Fruit fly (Drosophila melanogaster) whole organism, embryonic: ENCODE data around the gene CG31431.

Source experiments
- Abd-B ChIP-seq: fragments of 200-800 bp; sonication (Bioruptor generic); optimal IDR thresholded peaks from 2 replicates; lab custom pipeline; 2018; ENCODE audit warnings: missing biosample characterization, mild to moderate bottlenecking, missing genetic modification characterization, moderate library complexity
- CG10654 ChIP-seq: fragments of 200-800 bp; sonication (Bioruptor generic); optimal IDR thresholded peaks from 2 replicates; lab custom pipeline; 2016; ENCODE audit warnings: missing biosample characterization, missing genetic modification characterization
- CG12391 ChIP-seq: fragments of 200-800 bp; sonication (Bioruptor generic); optimal IDR thresholded peaks from 3 replicates; lab custom pipeline; 2018; ENCODE audit warnings: missing biosample characterization, mild to moderate bottlenecking, missing genetic modification characterization, moderate library complexity
- CG13123 ChIP-seq: fragments of 200-800 bp; sonication (Bioruptor generic); optimal IDR thresholded peaks from 2 replicates; lab custom pipeline; 2016; ENCODE audit warnings: missing biosample characterization, missing genetic modification characterization
- CG13624 ChIP-seq: fragments of 200-800 bp; sonication (Bioruptor generic); optimal IDR thresholded peaks from 2 replicates; lab custom pipeline; 2016; ENCODE audit warnings: missing biosample characterization, missing genetic modification characterization
- CG1603 ChIP-seq: fragments of 200-800 bp; sonication (Bioruptor generic); optimal IDR thresholded peaks from 2 replicates; lab custom pipeline; 2019; ENCODE audit warnings: missing biosample characterization, mild to moderate bottlenecking, missing genetic modification characterization, moderate library complexity
- CG1647 ChIP-seq: fragments of 200-800 bp; sonication (Bioruptor generic); optimal IDR thresholded peaks from 3 replicates; lab custom pipeline; 2016; ENCODE audit warnings: missing biosample characterization, missing genetic modification characterization
- CG16863 ChIP-seq: fragments of 200-800 bp; sonication (Bioruptor generic); optimal IDR thresholded peaks from 3 replicates; lab custom pipeline; 2016; ENCODE audit warnings: missing biosample characterization, missing genetic modification characterization
- CG17912 ChIP-seq: fragments of 200-800 bp; sonication (Bioruptor generic); optimal IDR thresholded peaks from 2 replicates; lab custom pipeline; 2018; ENCODE audit warnings: missing biosample characterization, mild to moderate bottlenecking, missing genetic modification characterization
- CG2116 ChIP-seq: fragments of 200-800 bp; sonication (Bioruptor generic); optimal IDR thresholded peaks from 3 replicates; lab custom pipeline; 2018; ENCODE audit warnings: missing biosample characterization, mild to moderate bottlenecking, missing genetic modification characterization
- CG30403 ChIP-seq: fragments of 200-800 bp; sonication (Bioruptor generic); optimal IDR thresholded peaks from 3 replicates; lab custom pipeline; 2016; ENCODE audit warnings: missing biosample characterization, missing genetic modification characterization
- CG3407 ChIP-seq: fragments of 200-800 bp; sonication (Bioruptor generic); optimal IDR thresholded peaks from 2 replicates; lab custom pipeline; 2018; ENCODE audit warnings: missing biosample characterization, mild to moderate bottlenecking, missing genetic modification characterization
- CG34422 ChIP-seq: fragments of 200-800 bp; sonication (Bioruptor generic); IDR thresholded peaks from 3 replicates; pipeline ENCODE4 v1.3.6; 2022; ENCODE audit warnings: missing biosample characterization, missing genetic modification characterization
- CG3995 ChIP-seq: fragments of 200-800 bp; sonication (Bioruptor generic); optimal IDR thresholded peaks from 3 replicates; lab custom pipeline; 2016; ENCODE audit warnings: missing biosample characterization, missing genetic modification characterization
- CG6791 ChIP-seq: fragments of 200-800 bp; sonication (Bioruptor generic); IDR thresholded peaks from 3 replicates; pipeline ENCODE4 v1.3.6; 2022; ENCODE audit warnings: missing biosample characterization, missing genetic modification characterization; ENCODE audit not compliant: partially characterized antibody
- CG8281 ChIP-seq: fragments of 200-800 bp; sonication (Bioruptor generic); optimal IDR thresholded peaks from 2 replicates; lab custom pipeline; 2018; ENCODE audit warnings: missing biosample characterization, mild to moderate bottlenecking, missing genetic modification characterization, moderate library complexity
- CG8290 ChIP-seq, 3 experiments: fragments of 200-800 bp; sonication (Bioruptor generic); optimal IDR thresholded peaks; 2 replicates each; lab custom pipeline; 2016 to 2019; ENCODE audit warnings: missing biosample characterization in 3 of 3, missing genetic modification characterization in 3 of 3, mild to moderate bottlenecking in 2 of 3, moderate library complexity in 1 of 3
- Camta ChIP-seq: fragments of 200-800 bp; sonication (Bioruptor generic); optimal IDR thresholded peaks from 2 replicates; lab custom pipeline; 2016; ENCODE audit warnings: missing biosample characterization, missing genetic modification characterization
- Dip2 ChIP-seq: fragments of 200-800 bp; sonication (Bioruptor generic); IDR thresholded peaks from 2 replicates; pipeline ENCODE4 v1.3.6; 2022; ENCODE audit warnings: missing biosample characterization, missing genetic modification characterization
- Dp ChIP-seq: fragments of 200-800 bp; sonication (Bioruptor generic); optimal IDR thresholded peaks from 2 replicates; lab custom pipeline; 2018; ENCODE audit warnings: missing biosample characterization, mild to moderate bottlenecking, missing genetic modification characterization, moderate library complexity
- H2.0 ChIP-seq: fragments of 200-800 bp; sonication (Bioruptor generic); IDR thresholded peaks from 2 replicates; pipeline ENCODE4 v1.3.6; 2022; ENCODE audit warnings: missing biosample characterization, missing genetic modification characterization
- HHEX ChIP-seq: fragments of 200-800 bp; sonication (Bioruptor generic); optimal IDR thresholded peaks from 3 replicates; lab custom pipeline; 2017; ENCODE audit warnings: missing biosample characterization, mild to moderate bottlenecking, missing genetic modification characterization, missing genetic modification reagents
- Lim3 ChIP-seq: fragments of 200-800 bp; sonication (Bioruptor generic); IDR thresholded peaks from 2 replicates; pipeline ENCODE4 v1.3.6; 2022; ENCODE audit warnings: missing biosample characterization, missing genetic modification characterization
- Neu2 ChIP-seq: fragments of 200-800 bp; sonication (Bioruptor generic); optimal IDR thresholded peaks from 3 replicates; lab custom pipeline; 2016; ENCODE audit warnings: missing biosample characterization, missing genetic modification characterization, borderline replicate concordance
- Nf-YC ChIP-seq: fragments of 200-800 bp; optimal IDR thresholded peaks from 3 replicates; lab custom pipeline; 2019; ENCODE audit warnings: missing biosample characterization, mild to moderate bottlenecking, missing genetic modification characterization, moderate library complexity
- Oaz ChIP-seq: fragments of 200-800 bp; sonication (Bioruptor generic); IDR thresholded peaks from 2 replicates; pipeline ENCODE4 v1.3.6; 2022; ENCODE audit warnings: missing biosample characterization, missing genetic modification characterization
- Pdp1 ChIP-seq, 2 experiments: fragments of 200-800 bp; sonication (Bioruptor generic); optimal IDR thresholded peaks; 3 replicates each; lab custom pipeline; 2016; ENCODE audit warnings: missing biosample characterization in 2 of 2, missing genetic modification characterization in 2 of 2, mild to moderate bottlenecking in 1 of 2, moderate library complexity in 1 of 2
- Ptx1 ChIP-seq: fragments of 200-800 bp; sonication (Bioruptor generic); IDR thresholded peaks from 2 replicates; pipeline ENCODE4 v1.3.6; 2022; ENCODE audit warnings: missing biosample characterization, missing genetic modification characterization
- Scr ChIP-seq: fragments of 200-800 bp; sonication (Bioruptor generic); IDR thresholded peaks from 2 replicates; pipeline ENCODE4 v1.3.6; 2022; ENCODE audit warnings: missing biosample characterization, missing genetic modification characterization; ENCODE audit not compliant: partially characterized antibody
- Sry-δ ChIP-seq: fragments of 200-800 bp; sonication (Bioruptor generic); optimal IDR thresholded peaks from 2 replicates; lab custom pipeline; 2016; ENCODE audit warnings: missing biosample characterization, missing genetic modification characterization
- YL-1 ChIP-seq: fragments of 200-800 bp; sonication (Bioruptor generic); optimal IDR thresholded peaks from 3 replicates; lab custom pipeline; 2017; ENCODE audit warnings: missing biosample characterization, mild to moderate bottlenecking, missing genetic modification characterization
- cad ChIP-seq: fragments of >200 bp; optimal IDR thresholded peaks from 2 replicates; lab custom pipeline; 2017; ENCODE audit warnings: missing biosample characterization, missing genetic modification characterization
- crol ChIP-seq: fragments of 200-800 bp; sonication (Bioruptor generic); IDR thresholded peaks from 2 replicates; pipeline ENCODE4 v1.3.6; 2022; ENCODE audit warnings: missing biosample characterization, missing genetic modification characterization
- dysf ChIP-seq: fragments of 200-800 bp; sonication (Bioruptor generic); IDR thresholded peaks from 3 replicates; pipeline ENCODE4 v1.3.6; 2022; ENCODE audit warnings: missing biosample characterization, missing genetic modification characterization
- fd102C ChIP-seq: fragments of 200-800 bp; sonication (Bioruptor generic); optimal IDR thresholded peaks from 2 replicates; lab custom pipeline; 2018; ENCODE audit warnings: missing biosample characterization, mild to moderate bottlenecking, missing genetic modification characterization, moderate library complexity
- gem ChIP-seq: fragments of 200-800 bp; sonication (Bioruptor generic); optimal IDR thresholded peaks from 2 replicates; lab custom pipeline; 2019; ENCODE audit warnings: missing biosample characterization, mild to moderate bottlenecking, missing genetic modification characterization, moderate library complexity
- gfzf ChIP-seq: fragments of 200-800 bp; sonication (Bioruptor generic); optimal IDR thresholded peaks from 2 replicates; lab custom pipeline; 2016; ENCODE audit warnings: missing biosample characterization, mild to moderate bottlenecking, missing genetic modification characterization, moderate library complexity
- ken ChIP-seq: fragments of 200-800 bp; sonication (Bioruptor generic); IDR thresholded peaks from 3 replicates; pipeline ENCODE4 v1.3.6; 2022; ENCODE audit warnings: missing biosample characterization, missing genetic modification characterization
- lola ChIP-seq, 3 experiments: fragments of >200 bp in 2 of 3; fragments of 200-800 bp in 1 of 3; sonication (Bioruptor generic) in 1 of 3; optimal IDR thresholded peaks; 2 replicates each; lab custom pipeline; 2017 to 2019; ENCODE audit warnings: missing biosample characterization in 3 of 3, missing genetic modification characterization in 3 of 3, mild to moderate bottlenecking in 1 of 3, moderate library complexity in 1 of 3
- luna ChIP-seq: fragments of 200-800 bp; sonication (Bioruptor generic); optimal IDR thresholded peaks from 2 replicates; lab custom pipeline; 2016; ENCODE audit warnings: missing biosample characterization, missing genetic modification characterization
- nerfin-1 ChIP-seq: fragments of 200-800 bp; sonication (Bioruptor generic); optimal IDR thresholded peaks from 3 replicates; lab custom pipeline; 2019; ENCODE audit warnings: missing biosample characterization, mild to moderate bottlenecking, missing genetic modification characterization, moderate library complexity
- org-1 ChIP-seq: fragments of 200-800 bp; sonication (Bioruptor generic); optimal IDR thresholded peaks from 2 replicates; lab custom pipeline; 2017; ENCODE audit warnings: missing biosample characterization, missing genetic modification characterization
- phol ChIP-seq: fragments of 200-800 bp; sonication (Bioruptor generic); optimal IDR thresholded peaks from 3 replicates; lab custom pipeline; 2018; ENCODE audit warnings: missing biosample characterization, mild to moderate bottlenecking, missing genetic modification characterization, moderate library complexity
- seq ChIP-seq: fragments of 200-800 bp; sonication (Bioruptor generic); IDR thresholded peaks from 2 replicates; pipeline ENCODE4 v1.3.6; 2022; ENCODE audit warnings: missing biosample characterization, missing genetic modification characterization
- sqz ChIP-seq: fragments of 200-800 bp; sonication (Bioruptor generic); optimal IDR thresholded peaks from 3 replicates; lab custom pipeline; 2018; ENCODE audit warnings: missing biosample characterization, mild to moderate bottlenecking, missing genetic modification characterization
- stwl ChIP-seq: fragments of 200-800 bp; sonication (Bioruptor generic); optimal IDR thresholded peaks from 3 replicates; lab custom pipeline; 2018; ENCODE audit warnings: missing biosample characterization, mild to moderate bottlenecking, missing genetic modification characterization, moderate library complexity
- unpg ChIP-seq: fragments of 200-800 bp; sonication (Bioruptor generic); optimal IDR thresholded peaks from 3 replicates; lab custom pipeline; 2018; ENCODE audit warnings: missing biosample characterization, mild to moderate bottlenecking, missing genetic modification characterization, moderate library complexity
- usp ChIP-seq: fragments of >200 bp; optimal IDR thresholded peaks from 2 replicates; lab custom pipeline; 2017; ENCODE audit warnings: missing biosample characterization, missing genetic modification characterization

CG31431 gene

DNA sequence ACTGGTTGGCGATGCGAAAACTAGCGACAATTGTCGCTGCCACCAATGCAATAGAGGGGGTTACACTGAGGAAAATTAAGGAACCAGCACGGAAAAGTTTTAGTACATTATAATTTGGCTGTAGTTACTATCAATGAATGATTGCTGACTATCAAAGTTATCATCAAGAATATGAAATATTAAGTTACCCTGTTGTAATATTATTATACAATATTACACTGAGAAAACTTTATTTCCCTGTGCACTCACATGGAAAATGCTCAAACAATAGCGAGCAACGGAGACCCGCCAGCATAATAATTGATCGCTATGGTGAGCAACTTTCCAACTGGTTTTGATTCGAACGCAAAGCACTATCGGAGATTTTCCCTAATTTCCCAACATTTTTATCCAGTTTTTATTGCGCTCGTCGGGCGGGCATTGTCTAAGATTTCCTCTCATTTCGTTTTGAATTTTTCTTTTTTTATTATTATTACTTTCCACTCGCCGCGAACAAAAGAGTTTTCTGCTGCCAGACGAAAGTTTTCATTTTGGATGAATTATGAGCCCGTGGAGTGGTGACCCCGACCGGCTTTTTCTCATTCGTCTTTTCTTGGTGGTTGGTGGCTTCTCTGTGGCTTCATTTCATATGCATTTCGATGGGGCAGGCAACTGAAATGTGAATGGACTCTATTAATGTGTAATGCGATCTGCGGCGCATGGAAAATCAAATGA lies 8.2 kb upstream of the CG31431 start (continued):
- TF ChIP-seq CG6791 (GFP tag; lab: Robert Waterston, UW) = no peak
- no peak for TF ChIP-seq crol (GFP tag; lab: Robert Waterston, UW)
- peak; percentile 88 for TF ChIP-seq CG3407 (GFP tag; lab: Kevin White, UChicago)
- TF ChIP-seq phol (tag; lab: Kevin White, UChicago) = peak; percentile 85
- TF ChIP-seq Dp (GFP tag; lab: Kevin White, UChicago) = no peak
- TF ChIP-seq dysf (GFP tag; lab: Robert Waterston, UW) = peak; percentile 50; the same call in 1 of the 3 replicates
- no peak for TF ChIP-seq Sry-δ (GFP tag; lab: Kevin White, UChicago)
- no peak for TF ChIP-seq Oaz (GFP tag; lab: Robert Waterston, UW)
- TF ChIP-seq CG1647 = peak; percentile 29
- TF ChIP-seq stwl (tag; lab: Kevin White, UChicago) = no peak
- TF ChIP-seq sqz (GFP tag; lab: Kevin White, UChicago) = peak; percentile 49
- peak; percentile 74 for TF ChIP-seq CG34422 (GFP tag; lab: Robert Waterston, UW)
- peak; percentile 59 for TF ChIP-seq Camta (GFP tag; lab: Kevin White, UChicago)
- TF ChIP-seq H2.0 (GFP tag; lab: Robert Waterston, UW) = peak; percentile 71
- TF ChIP-seq Nf-YC (tag; lab: Kevin White, UChicago) = peak; percentile 13
- peak; percentile 90 for TF ChIP-seq CG30403 (GFP tag; lab: Kevin White, UChicago)
- no peak for TF ChIP-seq CG17912 (GFP tag; lab: Kevin White, UChicago)
- TF ChIP-seq CG8290 (GFP tag; optimal IDR thresholded peaks at IDR 0.05; lab: Kevin White, UChicago) = peak; percentile 68
- TF ChIP-seq CG8290 (tag; optimal IDR thresholded peaks at IDR 0.05; lab: Kevin White, UChicago) = peak; percentile 15 to 39
- peak; percentile 95 for TF ChIP-seq unpg (GFP tag; lab: Kevin White, UChicago)
- TF ChIP-seq usp = no peak
- no peak for TF ChIP-seq CG8281
- TF ChIP-seq Ptx1 (GFP tag; lab: Robert Waterston, UW) = peak; percentile 72
- TF ChIP-seq gfzf (GFP tag; lab: Kevin White, UChicago) = no peak
- TF ChIP-seq Scr = no peak
- TF ChIP-seq Lim3 = no peak
- TF ChIP-seq CG3995 (GFP tag; lab: Kevin White, UChicago) = no peak
- peak; percentile 44 for TF ChIP-seq CG10654
- TF ChIP-seq HHEX (GFP tag; lab: Kevin White, UChicago) = peak; percentile 69
- peak in 1 of 2 experiments; percentile 74 for TF ChIP-seq Pdp1 (GFP tag; optimal IDR thresholded peaks at IDR 0.05; lab: Kevin White, UChicago)
- no peak for TF ChIP-seq cad (GFP tag; lab: Kevin White, UChicago)
- peak; percentile 79 for TF ChIP-seq nerfin-1
- peak; percentile 39 for TF ChIP-seq fd102C (GFP tag; lab: Kevin White, UChicago)
- peak; percentile 91 for TF ChIP-seq CG12391 (tag; lab: Kevin White, UChicago)
- peak; percentile 95 for TF ChIP-seq gem
- TF ChIP-seq CG16863 (GFP tag; lab: Kevin White, UChicago) = peak; percentile 26
- TF ChIP-seq CG13624 = no peak
- TF ChIP-seq ken (GFP tag; lab: Robert Waterston, UW) = peak; percentile 86
- peak; percentile 61 for TF ChIP-seq CG13123 (GFP tag; lab: Kevin White, UChicago)
- TF ChIP-seq Neu2 = no peak
- TF ChIP-seq seq (GFP tag; lab: Robert Waterston, UW) = peak; percentile 46; the same call in 1 of the 2 replicates
- peak; percentile 41 for TF ChIP-seq CG2116 (GFP tag; lab: Kevin White, UChicago)
- peak; percentile 96 for TF ChIP-seq CG1603
- TF ChIP-seq lola (GFP tag; optimal IDR thresholded peaks at IDR 0.05; lab: Kevin White, UChicago) = peak in 1 of 3 experiments; percentile 91
- TF ChIP-seq YL-1 (GFP tag; lab: Kevin White, UChicago) = peak; percentile 46
- TF ChIP-seq Dip2 = no peak
- TF ChIP-seq luna (GFP tag; lab: Kevin White, UChicago) = no peak
- peak; percentile 67 for TF ChIP-seq Abd-B (GFP tag; lab: Kevin White, UChicago)
- TF ChIP-seq org-1 (GFP tag; lab: Kevin White, UChicago) = peak; percentile 87
